Worm (Caenorhabditis elegans): ENCODE measurements around the gene C55A6.12.

Gene C55A6.12

ce11 chrV:11488288-11488687, 14.6 kb downstream of the C55A6.12 start:
- TF ChIP-seq snpc-4 (GFP tag; optimal IDR thresholded peaks at IDR 0.05) (no peak), snpc-4 (tag; optimal IDR thresholded peaks at IDR 0.05) (peak in 3 of 4 experiments; percentile 2 to 83 (median 70)), mes-4 (tag; optimal IDR thresholded peaks at IDR 0.05) (no peak), snpc-1.1 (tag; optimal IDR thresholded peaks at IDR 0.05; ENCODE audit: insufficient read depth) (peak; percentile 66), fkh-3 (tag; optimal IDR thresholded peaks at IDR 0.05) (no peak)

ce11 chrV:11486680-11487079, 16.3 kb downstream of the C55A6.12 start, which contains the start of gene T11F9.10:
Gene T11F9.10, plus strand, starts transcription at chrV:11486980.
- TF ChIP-seq snpc-3.4 (tag; optimal IDR thresholded peaks at IDR 0.05): no peak
- no peak for TF ChIP-seq lsl-1 (GFP tag; optimal IDR thresholded peaks at IDR 0.05)
- no peak for TF ChIP-seq zim-3 (tag; optimal IDR thresholded peaks at IDR 0.05)
- no peak for TF ChIP-seq xnd-1 (tag; optimal IDR thresholded peaks at IDR 0.05)
- TF ChIP-seq mcd-1 (GFP tag; IDR thresholded peaks at IDR 0.05): no peak
- no peak for TF ChIP-seq nhr-80 (tag; optimal IDR thresholded peaks at IDR 0.05)
- TF ChIP-seq snpc-4 (GFP tag; optimal IDR thresholded peaks at IDR 0.05): no peak
- TF ChIP-seq snpc-4 (tag; optimal IDR thresholded peaks at IDR 0.05): no peak
- no peak for TF ChIP-seq Y56A3A.18 (GFP tag; IDR thresholded peaks at IDR 0.05)
- no peak for TF ChIP-seq nhr-27 (tag; optimal IDR thresholded peaks at IDR 0.05)
- no peak for TF ChIP-seq ets-4 (GFP tag; optimal IDR thresholded peaks at IDR 0.05)
- no peak for TF ChIP-seq F52B5.7 (tag; optimal IDR thresholded peaks at IDR 0.05)
- no peak for TF ChIP-seq ztf-18 (tag; optimal IDR thresholded peaks at IDR 0.05)
- no peak for TF ChIP-seq pha-4 (tag; optimal IDR thresholded peaks at IDR 0.05)
- no peak for TF ChIP-seq hmg-1.2 (GFP tag; IDR thresholded peaks at IDR 0.05)

ce11 chrV:11485558-11485957, 17.4 kb downstream of the C55A6.12 start, which contains the start of gene srh-1:
Gene srh-1, plus strand, starts transcription at chrV:11485858.
- TF ChIP-seq lsl-1 (GFP tag; optimal IDR thresholded peaks at IDR 0.05): no peak
- no peak for TF ChIP-seq egl-18 (GFP tag; IDR thresholded peaks at IDR 0.05)
- TF ChIP-seq dox-1 (GFP tag; IDR thresholded peaks at IDR 0.05): no peak
- no peak for TF ChIP-seq F33H1.4 (GFP tag; IDR thresholded peaks at IDR 0.05)
- TF ChIP-seq lir-1 (GFP tag; conservative IDR thresholded peaks at IDR 0.05): no peak
- no peak for TF ChIP-seq F55B11.4 (tag; optimal IDR thresholded peaks at IDR 0.05; ENCODE audit: borderline replicate concordance, insufficient read depth)
- TF ChIP-seq Y53F4B.3 (GFP tag; IDR thresholded peaks at IDR 0.05): no peak
- no peak for TF ChIP-seq lin-54 (GFP tag; optimal IDR thresholded peaks at IDR 0.05)
- TF ChIP-seq atf-7 (tag; optimal IDR thresholded peaks at IDR 0.05): no peak
- TF ChIP-seq madf-3 (GFP tag; IDR thresholded peaks at IDR 0.05): no peak
- no peak for TF ChIP-seq K12H6.12 (tag; optimal IDR thresholded peaks at IDR 0.05)
- no peak for TF ChIP-seq K11D2.4 (GFP tag; IDR thresholded peaks at IDR 0.05)
- TF ChIP-seq lag-1 (GFP tag; IDR thresholded peaks at IDR 0.05): no peak
- TF ChIP-seq T26A5.8 (tag; optimal IDR thresholded peaks at IDR 0.05): no peak

ce11 chrV:11484404-11484803, 18.5 kb downstream of the C55A6.12 start:
- TF ChIP-seq ZK185.1 (tag; optimal IDR thresholded peaks at IDR 0.05; ENCODE audit: poor library complexity, severe bottlenecking): no peak
- TF ChIP-seq egrh-3 (GFP tag; IDR thresholded peaks at IDR 0.05): peak; percentile 62; the same call in 1 of the 2 replicates
- peak; percentile 65 for TF ChIP-seq zfh-2 (GFP tag; conservative IDR thresholded peaks at IDR 0.05)
- TF ChIP-seq hmg-20 (GFP tag; IDR thresholded peaks at IDR 0.05): 0 out of 2 replicates have a peak, but pooled peaks have one; percentile 6
- TF ChIP-seq F57C9.4 (tag; optimal IDR thresholded peaks at IDR 0.05): no peak

Data from whole organism, young adult.